Worm (Caenorhabditis elegans): ENCODE data around the gene hars-1.

- TF ChIP-seq T26A5.8 (tag; optimal IDR thresholded peaks at IDR 0.05) (no peak), akir-1 (GFP tag; optimal IDR thresholded peaks at IDR 0.05) (no peak), hlh-12 (tag; optimal IDR thresholded peaks at IDR 0.05) (no peak), gei-17 (GFP tag; optimal IDR thresholded peaks at IDR 0.05) (no peak), mel-28 (tag; optimal IDR thresholded peaks at IDR 0.05; ENCODE audit: borderline replicate concordance) (no peak), ama-1 (optimal IDR thresholded peaks at IDR 0.05) (no peak), ama-1 (GFP tag; optimal IDR thresholded peaks at IDR 0.05) (no peak), snpc-4 (GFP tag; optimal IDR thresholded peaks at IDR 0.05) (no peak), snpc-4 (tag; optimal IDR thresholded peaks at IDR 0.05) (no peak), madf-10 (tag; optimal IDR thresholded peaks at IDR 0.05) (no peak), lin-26 (GFP tag; IDR thresholded peaks at IDR 0.05) (no peak), ets-4 (GFP tag; optimal IDR thresholded peaks at IDR 0.05) (no peak), nhr-27 (tag; optimal IDR thresholded peaks at IDR 0.05) (no peak), sea-2 (GFP tag; IDR thresholded peaks at IDR 0.05) (no peak), nfya-2 (GFP tag; IDR thresholded peaks at IDR 0.05) (no peak), mxl-1 (tag; optimal IDR thresholded peaks at IDR 0.05) (no peak)
Measured at ce11 chrIV:10810820-10811219, 47.9 kb upstream of the hars-1 start.

Measured in whole organism, young adult.